Fruit fly (Drosophila melanogaster): ENCODE measurements around the gene Nlg1.

The Nlg1 gene

dm6 chr3R:7686844-7687243 is 28.8 kb downstream of the Nlg1 start:
- TF ChIP-seq row (GFP tag; IDR thresholded peaks at IDR 0.05) (peak; percentile 35; the same call in 1 of the 3 replicates), yki (optimal IDR thresholded peaks at IDR 0.05) (no peak), cad (GFP tag; optimal IDR thresholded peaks at IDR 0.05) (no peak), CG2889 (GFP tag; IDR thresholded peaks at IDR 0.05) (0 out of 3 replicates have a peak, but pooled peaks have one; percentile 9), CG14014 (GFP tag; IDR thresholded peaks at IDR 0.05) (no peak), mirr (GFP tag; optimal IDR thresholded peaks at IDR 0.05) (no peak), CG10274 (GFP tag; optimal IDR thresholded peaks at IDR 0.05) (no peak), scrt (GFP tag; optimal IDR thresholded peaks at IDR 0.05) (no peak), CG4707 (GFP tag; optimal IDR thresholded peaks at IDR 0.05) (no peak), Camta (GFP tag; optimal IDR thresholded peaks at IDR 0.05) (no peak), TFAM (GFP tag; optimal IDR thresholded peaks at IDR 0.05) (no peak), CG7556 (GFP tag; optimal IDR thresholded peaks at IDR 0.05) (peak; percentile 28), CG17912 (GFP tag; optimal IDR thresholded peaks at IDR 0.05) (no peak), CkIIα-i1 (GFP tag; IDR thresholded peaks at IDR 0.05) (no peak), CG8924 (tag; optimal IDR thresholded peaks at IDR 0.05) (no peak), CG11696 (GFP tag; IDR thresholded peaks at IDR 0.05) (no peak), twi (tag; optimal IDR thresholded peaks at IDR 0.05) (no peak), CG9932 (GFP tag; IDR thresholded peaks at IDR 0.05) (peak; percentile 11; the same call in 1 of the 2 replicates), lbe (GFP tag; optimal IDR thresholded peaks at IDR 0.05) (no peak), CG17361 (GFP tag; IDR thresholded peaks at IDR 0.05) (no peak), CG6791 (GFP tag; IDR thresholded peaks at IDR 0.05; ENCODE audit: partially characterized antibody) (no peak), Rfx (GFP tag; IDR thresholded peaks at IDR 0.05) (peak; percentile 55; the same call in 1 of the 2 replicates), Dbx (GFP tag; IDR thresholded peaks at IDR 0.05) (0 out of 3 replicates have a peak, but pooled peaks have one; percentile 29), CG15514 (GFP tag; optimal IDR thresholded peaks at IDR 0.05) (no peak), CG12299 (tag; optimal IDR thresholded peaks at IDR 0.05) (no peak), Hsf (GFP tag; optimal IDR thresholded peaks at IDR 0.05) (peak; percentile 1), abd-A (tag; optimal IDR thresholded peaks at IDR 0.05) (no peak), CG31365 (tag; optimal IDR thresholded peaks at IDR 0.05) (no peak), Nf-YA (GFP tag; IDR thresholded peaks at IDR 0.05) (no peak), Dref (GFP tag; IDR thresholded peaks at IDR 0.05) (no peak), Abd-B (GFP tag; optimal IDR thresholded peaks at IDR 0.05) (no peak), Deaf1 (tag; optimal IDR thresholded peaks at IDR 0.05) (peak; percentile 2), stwl (tag; optimal IDR thresholded peaks at IDR 0.05) (no peak), CG14965 (GFP tag; optimal IDR thresholded peaks at IDR 0.05; ENCODE audit: borderline replicate concordance) (no peak), dpn (GFP tag; optimal IDR thresholded peaks at IDR 0.05) (no peak), Myb (GFP tag; optimal IDR thresholded peaks at IDR 0.05) (no peak), ham (GFP tag; IDR thresholded peaks at IDR 0.05) (no peak), jigr1 (GFP tag; IDR thresholded peaks at IDR 0.05) (no peak), CG11504 (tag; optimal IDR thresholded peaks at IDR 0.05) (peak; percentile 15), Nf-YC (tag; optimal IDR thresholded peaks at IDR 0.05) (no peak), C15 (GFP tag; IDR thresholded peaks at IDR 0.05) (no peak), CG4854 (GFP tag; optimal IDR thresholded peaks at IDR 0.05) (no peak), amos (GFP tag; IDR thresholded peaks at IDR 0.05; ENCODE audit: partially characterized antibody) (no peak), lmd (GFP tag; IDR thresholded peaks at IDR 0.05) (peak; percentile 35; the same call in 1 of the 2 replicates), lilli (GFP tag; optimal IDR thresholded peaks at IDR 0.05) (peak; percentile 24), Ptx1 (GFP tag; IDR thresholded peaks at IDR 0.05) (no peak), prd (optimal IDR thresholded peaks at IDR 0.05) (no peak), prd (GFP tag; IDR thresholded peaks at IDR 0.05) (no peak), Rx (GFP tag; IDR thresholded peaks at IDR 0.05) (no peak), CG1647 (GFP tag; optimal IDR thresholded peaks at IDR 0.05) (no peak), CG2875 (GFP tag; optimal IDR thresholded peaks at IDR 0.05) (no peak), Meics (GFP tag; optimal IDR thresholded peaks at IDR 0.05) (peak; percentile 5), CG9215 (GFP tag; IDR thresholded peaks at IDR 0.05) (peak; percentile 14; the same call in 1 of the 2 replicates)

All from whole organism, embryonic.